Worm (Caenorhabditis elegans) whole organism, L4 larva: ENCODE data around the gene B0222.11.

Experiments
- lsy-2 ChIP-seq, 2 experiments: fragments of 150-350 bp in 1 of 2; sonication (generic microtip) in 1 of 2; optimal IDR thresholded peaks; 2 replicates each; lab custom pipeline; 2014 to 2017; ENCODE audit warnings: missing biosample characterization in 2 of 2, missing genetic modification characterization in 2 of 2
- madf-9 ChIP-seq: fragments of 200-800 bp; sonication (Bioruptor generic); conservative IDR thresholded peaks from 2 replicates; pipeline ENCODE4 v1.3.6; 2022; ENCODE audit warnings: missing genetic modification reagents, missing genetic modification characterization, missing compliant biosample characterization

ce11 chrV:9213554-9213953 is 45.6 kb upstream of the B0222.11 start, which contains the start of gene mdt-27:
- TF ChIP-seq madf-9 (no peak), lsy-2 (tag; optimal IDR thresholded peaks at IDR 0.05; lab: Kevin White, UChicago) (no peak)
